Fruit fly (Drosophila melanogaster): Measurements from ENCODE around the gene dmGlut.

DNA sequence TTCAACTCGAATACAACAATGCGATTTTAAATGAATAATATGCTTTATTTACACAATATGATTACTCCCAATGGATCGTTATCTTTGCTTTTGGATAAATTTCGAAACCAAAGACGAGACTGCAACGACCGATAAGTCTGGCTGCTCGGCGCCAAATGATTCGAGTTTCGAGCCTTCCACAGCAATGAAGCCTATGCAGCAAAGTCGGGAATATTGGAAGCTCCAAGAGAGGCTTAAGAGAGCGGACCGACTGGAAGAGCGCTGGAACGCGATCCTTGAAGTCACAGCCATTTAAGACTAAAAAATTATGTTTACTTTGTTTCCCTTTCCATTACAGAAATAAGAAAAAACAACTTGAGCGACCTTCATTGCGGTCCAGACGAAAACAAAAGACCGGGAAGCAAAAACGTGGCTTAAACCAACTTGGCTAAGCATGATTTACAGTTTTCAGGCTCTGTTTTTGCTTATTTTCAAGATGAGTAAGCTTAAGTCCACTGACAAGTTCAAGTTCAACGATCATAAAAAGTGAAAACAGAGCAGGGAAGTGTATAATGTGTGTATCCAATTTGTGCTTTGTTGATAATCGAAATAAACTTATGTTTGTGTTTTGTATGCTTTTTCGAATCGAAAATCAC lies 39.5 kb downstream of the dmGlut start, which contains the start of gene firl:
- TF ChIP-seq CG8319 (GFP tag; optimal IDR thresholded peaks at IDR 0.05) (no peak), Hr4 (GFP tag; optimal IDR thresholded peaks at IDR 0.05) (no peak), Lpt (GFP tag; optimal IDR thresholded peaks at IDR 0.05) (no peak), CG11902 (GFP tag; optimal IDR thresholded peaks at IDR 0.05) (no peak), CG16779 (tag; optimal IDR thresholded peaks at IDR 0.05) (no peak), Smox (GFP tag; optimal IDR thresholded peaks at IDR 0.05) (no peak), CG31627 (GFP tag; optimal IDR thresholded peaks at IDR 0.05) (no peak)
